Worm (Caenorhabditis elegans) whole organism, L2 larva: ENCODE data around the gene C37C3.1.

Experiments used
- F13H6.1 ChIP-seq: sonication (generic microtip); optimal IDR thresholded peaks from 2 replicates; lab custom pipeline; 2016; ENCODE audit warnings: missing genetic modification characterization, missing compliant biosample characterization
- Y55F3AM.14 ChIP-seq: fragments of 200-800 bp; sonication (Bioruptor generic); optimal IDR thresholded peaks from 2 replicates; lab custom pipeline; 2018; ENCODE audit warnings: mild to moderate bottlenecking, missing genetic modification characterization, missing compliant biosample characterization
- alr-1 ChIP-seq: fragments of 150-350 bp; optimal IDR thresholded peaks from 2 replicates; lab custom pipeline; 2014; ENCODE audit warnings: missing biosample characterization, missing genetic modification characterization
- aly-2 ChIP-seq: fragments of 150-350 bp; optimal IDR thresholded peaks from 2 replicates; lab custom pipeline; 2014; ENCODE audit warnings: missing biosample characterization, missing genetic modification characterization
- ama-1 ChIP-seq: fragments of 150-350 bp; optimal IDR thresholded peaks from 2 replicates; lab custom pipeline; 2018; ENCODE audit warnings: inconsistent platforms
- blmp-1 ChIP-seq: sonication (generic microtip); optimal IDR thresholded peaks from 2 replicates; lab custom pipeline; 2017; ENCODE audit warnings: missing genetic modification characterization, mild to moderate bottlenecking, missing compliant biosample characterization, antibody characterized with exemption, moderate library complexity; ENCODE audit not compliant: insufficient read depth
- ceh-82 ChIP-seq: fragments of 150-350 bp; optimal IDR thresholded peaks from 2 replicates; lab custom pipeline; 2014; ENCODE audit warnings: missing biosample characterization, missing genetic modification characterization
- crh-2 ChIP-seq: sonication (generic microtip); optimal IDR thresholded peaks from 2 replicates; lab custom pipeline; 2017; ENCODE audit warnings: missing biosample characterization, missing genetic modification characterization
- egl-27 ChIP-seq: sonication (generic microtip); optimal IDR thresholded peaks from 3 replicates; lab custom pipeline; 2017; ENCODE audit warnings: missing biosample characterization, missing genetic modification reagents, missing genetic modification characterization
- elt-1 ChIP-seq: fragments of 150-350 bp; optimal IDR thresholded peaks from 2 replicates; lab custom pipeline; 2014; ENCODE audit warnings: missing biosample characterization, missing genetic modification characterization
- elt-3 ChIP-seq: sonication (generic microtip); optimal IDR thresholded peaks from 2 replicates; lab custom pipeline; 2017; ENCODE audit warnings: missing biosample characterization, missing genetic modification characterization
- fos-1 ChIP-seq: fragments of 150-350 bp; optimal IDR thresholded peaks from 2 replicates; lab custom pipeline; 2014; ENCODE audit warnings: missing biosample characterization, missing genetic modification characterization
- lin-13 ChIP-seq: fragments of 150-350 bp; optimal IDR thresholded peaks from 2 replicates; lab custom pipeline; 2014; ENCODE audit warnings: missing biosample characterization, missing genetic modification reagents, missing genetic modification characterization
- lin-39 ChIP-seq: fragments of 150-350 bp; optimal IDR thresholded peaks from 2 replicates; lab custom pipeline; 2014; ENCODE audit warnings: missing biosample characterization, missing genetic modification reagents, missing genetic modification characterization
- lsy-2 ChIP-seq, 2 experiments: fragments of 150-350 bp in 1 of 2; sonication (generic microtip) in 1 of 2; optimal IDR thresholded peaks; 2 replicates each; lab custom pipeline; 2014 to 2017; ENCODE audit warnings: missing biosample characterization in 2 of 2, missing genetic modification characterization in 2 of 2
- mab-5 ChIP-seq: fragments of 150-350 bp; optimal IDR thresholded peaks from 2 replicates; lab custom pipeline; 2014; ENCODE audit warnings: missing biosample characterization, missing genetic modification characterization
- mbf-1 ChIP-seq: sonication (generic microtip); optimal IDR thresholded peaks from 2 replicates; lab custom pipeline; 2017; ENCODE audit warnings: missing biosample characterization, missing genetic modification characterization
- mdl-1 ChIP-seq, 2 experiments: fragments of 150-350 bp in 1 of 2; sonication (generic microtip) in 1 of 2; optimal IDR thresholded peaks; 2 replicates each; lab custom pipeline; 2017; ENCODE audit warnings: missing biosample characterization in 2 of 2, missing genetic modification characterization in 2 of 2
- nhr-11 ChIP-seq: fragments of 150-350 bp; optimal IDR thresholded peaks from 2 replicates; lab custom pipeline; 2014; ENCODE audit warnings: missing biosample characterization, missing genetic modification characterization
- nhr-129 ChIP-seq: fragments of 150-350 bp; optimal IDR thresholded peaks from 2 replicates; lab custom pipeline; 2014; ENCODE audit warnings: missing biosample characterization, missing genetic modification characterization
- nhr-237 ChIP-seq: fragments of 150-350 bp; optimal IDR thresholded peaks from 2 replicates; lab custom pipeline; 2014; ENCODE audit warnings: missing biosample characterization, missing genetic modification characterization
- nhr-6 ChIP-seq: fragments of 150-350 bp; optimal IDR thresholded peaks from 2 replicates; lab custom pipeline; 2014; ENCODE audit warnings: missing biosample characterization, missing genetic modification characterization
- peb-1 ChIP-seq: fragments of 150-350 bp; optimal IDR thresholded peaks from 2 replicates; lab custom pipeline; 2014; ENCODE audit warnings: missing biosample characterization, missing genetic modification characterization
- skn-1 ChIP-seq: sonication (generic microtip); optimal IDR thresholded peaks from 2 replicates; lab custom pipeline; 2017; ENCODE audit warnings: missing biosample characterization, missing genetic modification characterization
- sma-9 ChIP-seq, 2 experiments: fragments of 150-350 bp in 1 of 2; sonication (generic microtip) in 1 of 2; optimal IDR thresholded peaks; 2 replicates each; lab custom pipeline; 2014 to 2016; ENCODE audit warnings: missing genetic modification characterization in 2 of 2, mild to moderate bottlenecking in 1 of 2, missing biosample characterization in 1 of 2, missing compliant biosample characterization in 1 of 2, missing genetic modification reagents in 1 of 2, moderate library complexity in 1 of 2
- unc-39 ChIP-seq: fragments of 150-350 bp; optimal IDR thresholded peaks from 2 replicates; lab custom pipeline; 2014; ENCODE audit warnings: missing biosample characterization, missing genetic modification characterization
- unc-55 ChIP-seq: fragments of 150-350 bp; sonication (generic microtip); optimal IDR thresholded peaks from 3 replicates; lab custom pipeline; 2014; ENCODE audit warnings: missing biosample characterization, missing genetic modification reagents, missing genetic modification characterization
- unc-62 ChIP-seq: fragments of 150-350 bp; optimal IDR thresholded peaks from 2 replicates; lab custom pipeline; 2014; ENCODE audit warnings: missing biosample characterization, missing genetic modification reagents, missing genetic modification characterization
- ztf-1 ChIP-seq: fragments of 200-800 bp; sonication (Bioruptor generic); conservative IDR thresholded peaks from 2 replicates; pipeline ENCODE4 v1.3.6; 2022; ENCODE audit warnings: missing genetic modification characterization, missing compliant biosample characterization
- ztf-4 ChIP-seq: fragments of 150-350 bp; optimal IDR thresholded peaks from 2 replicates; lab custom pipeline; 2014; ENCODE audit warnings: missing biosample characterization, missing genetic modification characterization

Gene C37C3.1

ce11 chrV:7854603-7855002, 3.2 kb upstream of the C37C3.1 start, which contains the start of the genes C37C3.9 and C37C3.18 (continued):
- peak; percentile 99 for TF ChIP-seq crh-2 (tag; lab: Kevin White, UChicago)
- TF ChIP-seq fos-1 (tag; lab: Kevin White, UChicago): peak; percentile 85
- TF ChIP-seq peb-1 (tag; lab: Kevin White, UChicago): no peak
- no peak for TF ChIP-seq mab-5
- TF ChIP-seq nhr-237 (tag; lab: Kevin White, UChicago): no peak

- TF ChIP-seq sma-9 (GFP tag; optimal IDR thresholded peaks at IDR 0.05; lab: Kevin White, UChicago) (no peak), sma-9 (tag; optimal IDR thresholded peaks at IDR 0.05; lab: Kevin White, UChicago) (no peak), ztf-4 (no peak), nhr-6 (tag; lab: Kevin White, UChicago) (no peak), Y55F3AM.14 (GFP tag; lab: Kevin White, UChicago) (peak; percentile 37), peb-1 (tag; lab: Kevin White, UChicago) (no peak), skn-1 (tag; lab: Kevin White, UChicago) (no peak), ama-1 (lab: Kevin White, UChicago) (peak; percentile 5), lin-13 (GFP tag; lab: Kevin White, UChicago) (no peak), unc-62 (GFP tag; lab: Kevin White, UChicago) (no peak)
Measured at ce11 chrV:7855382-7855994, 2.3 kb upstream of the C37C3.1 start, which contains the start of gene C37C3.2. Gene C37C3.2 (plus strand): TSS chrV:7855944.

- TF ChIP-seq elt-1 (tag; lab: Kevin White, UChicago) (no peak), F13H6.1 (tag; lab: Kevin White, UChicago) (no peak), elt-3 (tag; lab: Kevin White, UChicago) (no peak), blmp-1 (tag; lab: Kevin White, UChicago) (no peak), lin-39 (tag; lab: Kevin White, UChicago) (no peak), unc-39 (tag; lab: Kevin White, UChicago) (no peak), ztf-1 (GFP tag; lab: Robert Waterston, UW) (no peak), skn-1 (tag; lab: Kevin White, UChicago) (no peak), egl-27 (tag; lab: Kevin White, UChicago) (no peak), mdl-1 (tag; optimal IDR thresholded peaks at IDR 0.05; lab: Kevin White, UChicago) (no peak), nhr-11 (tag; lab: Kevin White, UChicago) (no peak), unc-62 (GFP tag; lab: Kevin White, UChicago) (no peak), ceh-82 (no peak), lsy-2 (tag; optimal IDR thresholded peaks at IDR 0.05; lab: Kevin White, UChicago) (no peak), unc-55 (no peak), peb-1 (tag; lab: Kevin White, UChicago) (no peak), nhr-129 (tag; lab: Kevin White, UChicago) (no peak), mbf-1 (tag; lab: Kevin White, UChicago) (no peak), aly-2 (tag; lab: Kevin White, UChicago) (no peak)
- TF ChIP-seq, all 48 proteins: peak for 0
Measured at ce11 chrV:7856641-7857040, 1.1 kb upstream of the C37C3.1 start.

ce11 chrV:7861792-7862191, 4.0 kb downstream of the C37C3.1 start, which contains the start of gene C37C3.17:
Gene C37C3.17 (minus strand): TSS chrV:7861892.
- TF ChIP-seq alr-1 (tag; lab: Kevin White, UChicago): no peak
- no peak for TF ChIP-seq nhr-129 (tag; lab: Kevin White, UChicago)
- no peak for TF ChIP-seq sma-9 (GFP tag; optimal IDR thresholded peaks at IDR 0.05; lab: Kevin White, UChicago)
- TF ChIP-seq sma-9 (tag; optimal IDR thresholded peaks at IDR 0.05; lab: Kevin White, UChicago): no peak

- no peak for TF ChIP-seq blmp-1 (tag; lab: Kevin White, UChicago)
- TF ChIP-seq fos-1 (tag; lab: Kevin White, UChicago): peak; percentile 61
Measured at ce11 chrV:7863020-7863523, 5.3 kb downstream of the C37C3.1 start, which contains the start of gene C37C3.10. Gene C37C3.10 (minus strand): TSS chrV:7863070.
